Fruit fly (Drosophila melanogaster) whole organism, embryonic: ENCODE measurements around the gene CG14818.

ENCODE experiments used
- Antp ChIP-seq: fragments of 200-800 bp; sonication (Bioruptor generic); optimal IDR thresholded peaks from 3 replicates; lab custom pipeline; 2016; ENCODE audit warnings: missing biosample characterization, missing genetic modification characterization
- CG10209 ChIP-seq: fragments of 200-800 bp; sonication (Bioruptor generic); optimal IDR thresholded peaks from 3 replicates; lab custom pipeline; 2017; ENCODE audit warnings: missing biosample characterization, mild to moderate bottlenecking, missing genetic modification characterization, missing genetic modification reagents
- CG11093 ChIP-seq: fragments of 200-800 bp; sonication (Bioruptor generic); IDR thresholded peaks from 3 replicates; pipeline ENCODE4 v1.3.6; 2022; ENCODE audit warnings: missing biosample characterization, missing genetic modification characterization
- CG13424 ChIP-seq: fragments of 200-800 bp; sonication (Bioruptor generic); optimal IDR thresholded peaks from 2 replicates; lab custom pipeline; 2019; ENCODE audit warnings: missing biosample characterization, mild to moderate bottlenecking, missing genetic modification characterization, moderate library complexity
- CG14050 ChIP-seq: fragments of 200-800 bp; sonication (Bioruptor generic); IDR thresholded peaks from 3 replicates; pipeline ENCODE4 v1.3.6; 2022; ENCODE audit warnings: missing biosample characterization, missing genetic modification characterization
- CG15479 ChIP-seq: fragments of 200-800 bp; sonication (Bioruptor generic); optimal IDR thresholded peaks from 3 replicates; lab custom pipeline; 2019; ENCODE audit warnings: missing biosample characterization, mild to moderate bottlenecking, missing genetic modification characterization, moderate library complexity
- CG17361 ChIP-seq: fragments of 200-800 bp; sonication (Bioruptor generic); IDR thresholded peaks from 3 replicates; pipeline ENCODE4 v1.3.6; 2022; ENCODE audit warnings: missing biosample characterization, missing genetic modification characterization
- CG17568 ChIP-seq: fragments of 200-800 bp; sonication (Bioruptor generic); optimal IDR thresholded peaks from 2 replicates; lab custom pipeline; 2018; ENCODE audit warnings: missing biosample characterization, mild to moderate bottlenecking, missing genetic modification characterization, moderate library complexity
- CG18011 ChIP-seq: fragments of 200-800 bp; sonication (Bioruptor generic); optimal IDR thresholded peaks from 2 replicates; lab custom pipeline; 2017; ENCODE audit warnings: missing biosample characterization, missing genetic modification characterization, mild to moderate bottlenecking, moderate library complexity, missing genotype
- CG1832 ChIP-seq: fragments of 200-800 bp; sonication (Bioruptor generic); optimal IDR thresholded peaks from 2 replicates; lab custom pipeline; 2017; ENCODE audit warnings: missing biosample characterization, mild to moderate bottlenecking, missing genetic modification characterization, inconsistent platforms
- CG2202 ChIP-seq: fragments of 200-800 bp; sonication (Bioruptor generic); optimal IDR thresholded peaks from 2 replicates; lab custom pipeline; 2018; ENCODE audit warnings: missing biosample characterization, mild to moderate bottlenecking, missing genetic modification characterization
- CG3065 ChIP-seq: fragments of 200-800 bp; sonication (Bioruptor generic); optimal IDR thresholded peaks from 2 replicates; lab custom pipeline; 2016; ENCODE audit warnings: missing biosample characterization, missing genetic modification characterization
- CG31224 ChIP-seq: fragments of 200-800 bp; sonication (Bioruptor generic); IDR thresholded peaks from 2 replicates; pipeline ENCODE4 v1.3.6; 2022; ENCODE audit warnings: missing biosample characterization, missing genetic modification characterization
- CG33557 ChIP-seq: fragments of 200-800 bp; sonication (Bioruptor generic); optimal IDR thresholded peaks from 2 replicates; lab custom pipeline; 2019; ENCODE audit warnings: missing biosample characterization, mild to moderate bottlenecking, missing genetic modification characterization, moderate library complexity
- CG3407 ChIP-seq: fragments of 200-800 bp; sonication (Bioruptor generic); optimal IDR thresholded peaks from 2 replicates; lab custom pipeline; 2018; ENCODE audit warnings: missing biosample characterization, mild to moderate bottlenecking, missing genetic modification characterization
- CG34422 ChIP-seq: fragments of 200-800 bp; sonication (Bioruptor generic); IDR thresholded peaks from 3 replicates; pipeline ENCODE4 v1.3.6; 2022; ENCODE audit warnings: missing biosample characterization, missing genetic modification characterization
- CG4328 ChIP-seq: fragments of 200-800 bp; sonication (Bioruptor generic); optimal IDR thresholded peaks from 3 replicates; lab custom pipeline; 2017; ENCODE audit warnings: missing biosample characterization, missing genetic modification reagents, missing genetic modification characterization
- CG43689 ChIP-seq: fragments of 200-800 bp; sonication (Bioruptor generic); IDR thresholded peaks from 2 replicates; pipeline ENCODE4 v1.3.6; 2022; ENCODE audit warnings: missing biosample characterization, missing genetic modification characterization
- CG5245 ChIP-seq: fragments of 200-800 bp; sonication (Bioruptor generic); optimal IDR thresholded peaks from 3 replicates; lab custom pipeline; 2016; ENCODE audit warnings: missing biosample characterization, missing genetic modification characterization
- CG7963 ChIP-seq: fragments of 200-800 bp; sonication (Bioruptor generic); IDR thresholded peaks from 3 replicates; pipeline ENCODE4 v1.3.6; 2022; ENCODE audit warnings: missing biosample characterization, missing genetic modification characterization; ENCODE audit not compliant: partially characterized antibody
- CG8290 ChIP-seq, 3 experiments: fragments of 200-800 bp; sonication (Bioruptor generic); optimal IDR thresholded peaks; 2 replicates each; lab custom pipeline; 2016 to 2019; ENCODE audit warnings: missing biosample characterization in 3 of 3, missing genetic modification characterization in 3 of 3, mild to moderate bottlenecking in 2 of 3, moderate library complexity in 1 of 3
- CG8765 ChIP-seq: fragments of 200-800 bp; sonication (Bioruptor generic); IDR thresholded peaks from 2 replicates; pipeline ENCODE4 v1.3.6; 2022; ENCODE audit warnings: missing biosample characterization, missing genetic modification characterization
- CoRest ChIP-seq: fragments of 200-800 bp; sonication (Bioruptor generic); optimal IDR thresholded peaks from 3 replicates; lab custom pipeline; 2018; ENCODE audit warnings: missing biosample characterization, mild to moderate bottlenecking, missing genetic modification characterization, moderate library complexity
- Dip2 ChIP-seq: fragments of 200-800 bp; sonication (Bioruptor generic); IDR thresholded peaks from 2 replicates; pipeline ENCODE4 v1.3.6; 2022; ENCODE audit warnings: missing biosample characterization, missing genetic modification characterization
- Elba2 ChIP-seq: fragments of 200-800 bp; sonication (Bioruptor generic); optimal IDR thresholded peaks from 3 replicates; lab custom pipeline; 2016; ENCODE audit warnings: missing biosample characterization, missing genetic modification characterization
- HLHmδ ChIP-seq: fragments of 200-800 bp; sonication (Bioruptor generic); optimal IDR thresholded peaks from 2 replicates; lab custom pipeline; 2018; ENCODE audit warnings: missing biosample characterization, mild to moderate bottlenecking, missing genetic modification characterization, moderate library complexity
- HmgZ ChIP-seq: fragments of 200-800 bp; sonication (Bioruptor generic); optimal IDR thresholded peaks from 2 replicates; lab custom pipeline; 2018; ENCODE audit warnings: missing biosample characterization, mild to moderate bottlenecking, missing genetic modification characterization
- Hr3 ChIP-seq: fragments of 200-800 bp; sonication (Bioruptor generic); optimal IDR thresholded peaks from 3 replicates; lab custom pipeline; 2016; ENCODE audit warnings: missing biosample characterization, missing genetic modification characterization
- Side ChIP-seq: fragments of 200-800 bp; sonication (Bioruptor generic); optimal IDR thresholded peaks from 2 replicates; lab custom pipeline; 2016; ENCODE audit warnings: missing biosample characterization, missing genetic modification characterization
- Taf1 ChIP-seq: fragments of 200-800 bp; sonication (Bioruptor generic); IDR thresholded peaks from 2 replicates; pipeline ENCODE4 v1.3.6; 2022; ENCODE audit warnings: missing biosample characterization, missing genetic modification characterization
- al ChIP-seq: fragments of 200-800 bp; sonication (Bioruptor generic); IDR thresholded peaks from 2 replicates; pipeline ENCODE4 v1.3.6; 2022; ENCODE audit warnings: missing biosample characterization, missing genetic modification characterization
- ara ChIP-seq: fragments of 200-800 bp; sonication (Bioruptor generic); IDR thresholded peaks from 2 replicates; pipeline ENCODE4 v1.3.6; 2022; ENCODE audit warnings: missing biosample characterization, missing genetic modification characterization
- caup ChIP-seq: fragments of 200-800 bp; sonication (Bioruptor generic); optimal IDR thresholded peaks from 3 replicates; lab custom pipeline; 2017; ENCODE audit warnings: missing biosample characterization, mild to moderate bottlenecking, missing genetic modification characterization, moderate library complexity; ENCODE audit not compliant: severe bottlenecking
- chm ChIP-seq: fragments of 200-800 bp; sonication (Bioruptor generic); IDR thresholded peaks from 2 replicates; pipeline ENCODE4 v1.3.6; 2022; ENCODE audit warnings: missing biosample characterization, missing genetic modification characterization
- ci ChIP-seq: fragments of 200-800 bp; sonication (Bioruptor generic); IDR thresholded peaks from 3 replicates; pipeline ENCODE4 v1.3.6; 2022; ENCODE audit warnings: missing biosample characterization, missing genetic modification characterization
- jigr1 ChIP-seq: fragments of 200-800 bp; sonication (Bioruptor generic); IDR thresholded peaks from 3 replicates; pipeline ENCODE4 v1.3.6; 2022; ENCODE audit warnings: missing biosample characterization, missing genetic modification characterization
- knrl ChIP-seq: fragments of 200-800 bp; sonication (Bioruptor generic); IDR thresholded peaks from 3 replicates; pipeline ENCODE4 v1.3.6; 2022; ENCODE audit warnings: missing biosample characterization, missing genetic modification characterization; ENCODE audit not compliant: partially characterized antibody
- lilli ChIP-seq: fragments of 200-800 bp; sonication (Bioruptor generic); optimal IDR thresholded peaks from 3 replicates; lab custom pipeline; 2016; ENCODE audit warnings: missing biosample characterization, missing genetic modification characterization
- lola ChIP-seq, 3 experiments: fragments of >200 bp in 2 of 3; fragments of 200-800 bp in 1 of 3; sonication (Bioruptor generic) in 1 of 3; optimal IDR thresholded peaks; 2 replicates each; lab custom pipeline; 2017 to 2019; ENCODE audit warnings: missing biosample characterization in 3 of 3, missing genetic modification characterization in 3 of 3, mild to moderate bottlenecking in 1 of 3, moderate library complexity in 1 of 3
- mld ChIP-seq: fragments of 200-800 bp; sonication (Bioruptor generic); IDR thresholded peaks from 3 replicates; pipeline ENCODE4 v1.3.6; 2022; ENCODE audit warnings: missing biosample characterization, missing genetic modification characterization; ENCODE audit not compliant: partially characterized antibody
- nom ChIP-seq: fragments of 200-800 bp; sonication (Bioruptor generic); optimal IDR thresholded peaks from 2 replicates; lab custom pipeline; 2017; ENCODE audit warnings: missing biosample characterization, missing genetic modification characterization, mild to moderate bottlenecking, moderate library complexity, missing genetic modification reagents
- pzg ChIP-seq: fragments of 200-800 bp; sonication (Bioruptor generic); optimal IDR thresholded peaks from 3 replicates; lab custom pipeline; 2018; ENCODE audit warnings: missing biosample characterization, mild to moderate bottlenecking, missing genetic modification characterization, moderate library complexity
- run ChIP-seq: fragments of 200-800 bp; sonication (Bioruptor generic); optimal IDR thresholded peaks from 3 replicates; lab custom pipeline; 2018; ENCODE audit warnings: missing biosample characterization, mild to moderate bottlenecking, missing genetic modification characterization
- schlank ChIP-seq: fragments of 200-800 bp; sonication (Bioruptor generic); optimal IDR thresholded peaks from 2 replicates; lab custom pipeline; 2018; ENCODE audit warnings: missing biosample characterization, mild to moderate bottlenecking, missing genetic modification characterization
- scrt ChIP-seq: fragments of 200-800 bp; sonication (Bioruptor generic); optimal IDR thresholded peaks from 2 replicates; lab custom pipeline; 2018; ENCODE audit warnings: missing biosample characterization, mild to moderate bottlenecking, missing genetic modification characterization, moderate library complexity
- slp2 ChIP-seq: fragments of 200-800 bp; sonication (Bioruptor generic); optimal IDR thresholded peaks from 2 replicates; lab custom pipeline; 2016; ENCODE audit warnings: missing biosample characterization, missing genetic modification characterization
- sna ChIP-seq: fragments of 200-800 bp; sonication (Bioruptor generic); IDR thresholded peaks from 2 replicates; pipeline ENCODE4 v1.3.6; 2022; ENCODE audit warnings: missing biosample characterization, missing genetic modification characterization; ENCODE audit not compliant: partially characterized antibody
- stc ChIP-seq: fragments of 200-800 bp; sonication (Bioruptor generic); IDR thresholded peaks from 2 replicates; pipeline ENCODE4 v1.3.6; 2022; ENCODE audit warnings: missing biosample characterization, missing genetic modification characterization
- tio ChIP-seq: fragments of 200-800 bp; sonication (Bioruptor generic); optimal IDR thresholded peaks from 2 replicates; lab custom pipeline; 2017; ENCODE audit warnings: missing biosample characterization, missing genetic modification characterization, inconsistent platforms
- yki ChIP-seq: fragments of >200 bp; optimal IDR thresholded peaks from 3 replicates; lab custom pipeline; 2018
- z ChIP-seq: fragments of 200-800 bp; sonication (Bioruptor generic); IDR thresholded peaks from 3 replicates; pipeline ENCODE4 v1.3.6; 2022; ENCODE audit warnings: missing biosample characterization, missing genetic modification characterization

CG14818 gene

DNA sequence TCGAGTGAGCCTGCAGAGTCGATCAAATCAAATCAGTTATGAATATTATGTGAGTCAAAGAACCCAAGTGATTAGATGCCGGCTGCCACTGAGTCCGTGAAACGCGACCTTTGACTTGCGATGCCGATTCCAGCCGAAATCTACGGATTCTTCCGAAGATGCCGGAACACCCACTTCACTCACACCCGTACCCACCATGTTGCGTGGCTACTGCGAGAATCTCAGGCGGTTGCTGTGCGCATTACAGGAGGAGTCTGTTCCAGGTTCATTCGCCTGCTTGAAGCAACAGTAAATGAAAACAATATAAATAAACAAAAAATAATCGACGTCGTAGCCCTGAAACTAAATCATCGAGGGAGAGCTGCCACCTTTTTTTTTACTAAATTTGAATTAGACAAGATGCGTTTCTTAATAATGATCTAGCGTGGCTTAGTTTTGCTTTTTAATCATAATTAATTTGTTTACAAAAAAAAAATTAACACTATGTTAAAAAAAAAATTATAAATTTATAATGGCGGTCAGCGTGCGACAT is 22.1 kb upstream of the CG14818 start, which contains the start of gene Ldaf1 (continued):
- TF ChIP-seq knrl (GFP tag; lab: Robert Waterston, UW) = no peak
- no peak for TF ChIP-seq sna (GFP tag; lab: Robert Waterston, UW)
- TF ChIP-seq CG5245 (GFP tag; lab: Kevin White, UChicago) = no peak
- no peak for TF ChIP-seq tio (GFP tag; lab: Kevin White, UChicago)
- TF ChIP-seq CG11093 (GFP tag; lab: Robert Waterston, UW) = no peak
- TF ChIP-seq CG15479 (GFP tag; lab: Kevin White, UChicago) = no peak
- no peak for TF ChIP-seq schlank (tag; lab: Kevin White, UChicago)
- TF ChIP-seq pzg = peak; percentile 33
- TF ChIP-seq CG10209 (GFP tag; lab: Kevin White, UChicago) = no peak
- TF ChIP-seq Antp (GFP tag; lab: Kevin White, UChicago) = no peak
- TF ChIP-seq lola (GFP tag; optimal IDR thresholded peaks at IDR 0.05; lab: Kevin White, UChicago) = no peak
- no peak for TF ChIP-seq CG33557 (GFP tag; lab: Kevin White, UChicago)
- TF ChIP-seq CG18011 (GFP tag; lab: Kevin White, UChicago) = no peak
- TF ChIP-seq yki (lab: Kevin White, UChicago) = no peak
- no peak for TF ChIP-seq mld
- TF ChIP-seq CG7963 (GFP tag; lab: Robert Waterston, UW) = no peak
- no peak for TF ChIP-seq ci
- no peak for TF ChIP-seq al
- TF ChIP-seq CG17568 = no peak
- no peak for TF ChIP-seq CG34422
- no peak for TF ChIP-seq CG8765 (GFP tag; lab: Robert Waterston, UW)
- TF ChIP-seq caup (GFP tag; lab: Kevin White, UChicago) = no peak
- no peak for TF ChIP-seq CG17361 (GFP tag; lab: Robert Waterston, UW)
- no peak for TF ChIP-seq Taf1 (GFP tag; lab: Robert Waterston, UW)
- no peak for TF ChIP-seq z (GFP tag; lab: Robert Waterston, UW)
- no peak for TF ChIP-seq HLHmδ (GFP tag; lab: Kevin White, UChicago)
- peak; percentile 36 for TF ChIP-seq scrt (GFP tag; lab: Kevin White, UChicago)
- no peak for TF ChIP-seq Dip2 (GFP tag; lab: Robert Waterston, UW)
- no peak for TF ChIP-seq stc
- TF ChIP-seq Hr3 (GFP tag; lab: Kevin White, UChicago) = no peak
- no peak for TF ChIP-seq Side
- TF ChIP-seq lilli = peak; percentile 5
- TF ChIP-seq CG8290 (GFP tag; optimal IDR thresholded peaks at IDR 0.05; lab: Kevin White, UChicago) = no peak
- TF ChIP-seq CG8290 (tag; optimal IDR thresholded peaks at IDR 0.05; lab: Kevin White, UChicago) = peak in 1 of 2 experiments; percentile 5
- TF ChIP-seq CG14050 = no peak
- no peak for TF ChIP-seq CG3065 (GFP tag; lab: Kevin White, UChicago)
- no peak for TF ChIP-seq run (tag; lab: Kevin White, UChicago)
- no peak for TF ChIP-seq chm
- TF ChIP-seq CG3407 (GFP tag; lab: Kevin White, UChicago) = no peak
- TF ChIP-seq jigr1 (GFP tag; lab: Robert Waterston, UW) = no peak
- no peak for TF ChIP-seq CoRest
- TF ChIP-seq CG13424 (tag; lab: Kevin White, UChicago) = peak; percentile 5
- no peak for TF ChIP-seq CG43689
- no peak for TF ChIP-seq CG31224 (GFP tag; lab: Robert Waterston, UW)
- peak; percentile 24 for TF ChIP-seq HmgZ (tag; lab: Kevin White, UChicago)
- no peak for TF ChIP-seq CG1832 (GFP tag; lab: Kevin White, UChicago)
- no peak for TF ChIP-seq CG2202 (tag; lab: Kevin White, UChicago)
- no peak for TF ChIP-seq Elba2 (GFP tag; lab: Kevin White, UChicago)
- no peak for TF ChIP-seq nom (GFP tag; lab: Kevin White, UChicago)
- no peak for TF ChIP-seq CG4328 (GFP tag; lab: Kevin White, UChicago)
- TF ChIP-seq ara (GFP tag; lab: Robert Waterston, UW) = no peak
- TF ChIP-seq slp2 (GFP tag; lab: Kevin White, UChicago) = no peak
